Fruit fly (Drosophila melanogaster) whole organism, embryonic: Measurements from ENCODE around the gene Trax.

Experiments
- Bgb ChIP-seq: fragments of 200-800 bp; sonication (Bioruptor generic); IDR thresholded peaks from 2 replicates; pipeline ENCODE4 v1.3.6; 2022; ENCODE audit warnings: missing biosample characterization, missing genetic modification characterization; ENCODE audit not compliant: partially characterized antibody
- CG10321 ChIP-seq: fragments of 200-800 bp; sonication (Bioruptor generic); IDR thresholded peaks from 2 replicates; pipeline ENCODE4 v1.3.6; 2022; ENCODE audit warnings: missing biosample characterization, missing genetic modification characterization
- CG16779 ChIP-seq: fragments of 200-800 bp; sonication (Bioruptor generic); IDR thresholded peaks from 2 replicates; pipeline ENCODE4 v1.3.6; 2022; ENCODE audit warnings: missing biosample characterization, missing genetic modification characterization
- CG17359 ChIP-seq: fragments of 200-800 bp; sonication (Bioruptor generic); optimal IDR thresholded peaks from 3 replicates; lab custom pipeline; 2018; ENCODE audit warnings: missing biosample characterization, mild to moderate bottlenecking, missing genetic modification characterization, moderate library complexity
- CG18011 ChIP-seq: fragments of 200-800 bp; sonication (Bioruptor generic); optimal IDR thresholded peaks from 2 replicates; lab custom pipeline; 2017; ENCODE audit warnings: missing biosample characterization, missing genetic modification characterization, mild to moderate bottlenecking, moderate library complexity, missing genotype
- CG1832 ChIP-seq: fragments of 200-800 bp; sonication (Bioruptor generic); optimal IDR thresholded peaks from 2 replicates; lab custom pipeline; 2017; ENCODE audit warnings: missing biosample characterization, mild to moderate bottlenecking, missing genetic modification characterization, inconsistent platforms
- CG31224 ChIP-seq: fragments of 200-800 bp; sonication (Bioruptor generic); IDR thresholded peaks from 2 replicates; pipeline ENCODE4 v1.3.6; 2022; ENCODE audit warnings: missing biosample characterization, missing genetic modification characterization
- CG34422 ChIP-seq: fragments of 200-800 bp; sonication (Bioruptor generic); IDR thresholded peaks from 3 replicates; pipeline ENCODE4 v1.3.6; 2022; ENCODE audit warnings: missing biosample characterization, missing genetic modification characterization
- CG4360 ChIP-seq: fragments of 200-800 bp; sonication (Bioruptor generic); IDR thresholded peaks from 2 replicates; pipeline ENCODE4 v1.3.6; 2022; ENCODE audit warnings: missing biosample characterization, missing genetic modification characterization
- CG4730 ChIP-seq: fragments of 200-800 bp; sonication (Bioruptor generic); IDR thresholded peaks from 2 replicates; pipeline ENCODE4 v1.3.6; 2022; ENCODE audit warnings: missing biosample characterization, missing genetic modification characterization
- CG5180 ChIP-seq: fragments of 200-800 bp; sonication (Bioruptor generic); optimal IDR thresholded peaks from 3 replicates; lab custom pipeline; 2017; ENCODE audit warnings: missing biosample characterization, missing genetic modification characterization, mild to moderate bottlenecking, moderate library complexity, missing genetic modification reagents
- CG6683 ChIP-seq: fragments of 200-800 bp; sonication (Bioruptor generic); optimal IDR thresholded peaks from 2 replicates; lab custom pipeline; 2017; ENCODE audit warnings: missing biosample characterization, mild to moderate bottlenecking, missing genetic modification characterization, missing genetic modification reagents
- CG6791 ChIP-seq: fragments of 200-800 bp; sonication (Bioruptor generic); IDR thresholded peaks from 3 replicates; pipeline ENCODE4 v1.3.6; 2022; ENCODE audit warnings: missing biosample characterization, missing genetic modification characterization; ENCODE audit not compliant: partially characterized antibody
- CG8478 ChIP-seq: fragments of >200 bp; optimal IDR thresholded peaks from 2 replicates; lab custom pipeline; 2018
- CG9797 ChIP-seq: fragments of 200-800 bp; sonication (Bioruptor generic); optimal IDR thresholded peaks from 3 replicates; lab custom pipeline; 2018; ENCODE audit warnings: missing biosample characterization, mild to moderate bottlenecking, missing genetic modification characterization
- Dref ChIP-seq: fragments of 200-800 bp; sonication (Bioruptor generic); IDR thresholded peaks from 2 replicates; pipeline ENCODE4 v1.3.6; 2022; ENCODE audit warnings: missing biosample characterization, missing genetic modification characterization
- Hmr ChIP-seq: fragments of 200-800 bp; sonication (Bioruptor generic); optimal IDR thresholded peaks from 3 replicates; lab custom pipeline; 2017; ENCODE audit warnings: mild to moderate bottlenecking, missing biosample characterization, missing genetic modification reagents, missing genetic modification characterization
- Lim3 ChIP-seq: fragments of 200-800 bp; sonication (Bioruptor generic); IDR thresholded peaks from 2 replicates; pipeline ENCODE4 v1.3.6; 2022; ENCODE audit warnings: missing biosample characterization, missing genetic modification characterization
- Med ChIP-seq: fragments of 200-800 bp; sonication (Bioruptor generic); peaks from one replicate; lab custom pipeline; 2016; ENCODE audit warnings: missing biosample characterization, missing genetic modification characterization, mild to moderate bottlenecking, inconsistent platforms, moderate library complexity
- Pdp1 ChIP-seq, 2 experiments: fragments of 200-800 bp; sonication (Bioruptor generic); optimal IDR thresholded peaks; 3 replicates each; lab custom pipeline; 2016; ENCODE audit warnings: missing biosample characterization in 2 of 2, missing genetic modification characterization in 2 of 2, mild to moderate bottlenecking in 1 of 2, moderate library complexity in 1 of 2
- TFAM ChIP-seq: fragments of 200-800 bp; sonication (Bioruptor generic); optimal IDR thresholded peaks from 2 replicates; lab custom pipeline; 2017; ENCODE audit warnings: missing biosample characterization, missing genetic modification characterization, inconsistent platforms
- Trl ChIP-seq, 3 experiments: fragments of >200 bp in 2 of 3; fragments of 200-800 bp in 1 of 3; sonication (Bioruptor generic) in 1 of 3; optimal IDR thresholded peaks; 2 replicates in 1 of 3; 3 replicates in 2 of 3; lab custom pipeline; 2016 to 2017; ENCODE audit warnings: missing biosample characterization in 1 of 3, missing genetic modification characterization in 1 of 3
- YL-1 ChIP-seq: fragments of 200-800 bp; sonication (Bioruptor generic); optimal IDR thresholded peaks from 3 replicates; lab custom pipeline; 2017; ENCODE audit warnings: missing biosample characterization, mild to moderate bottlenecking, missing genetic modification characterization
- ac ChIP-seq: fragments of 200-800 bp; sonication (Bioruptor generic); optimal IDR thresholded peaks from 3 replicates; lab custom pipeline; 2017; ENCODE audit warnings: missing biosample characterization, mild to moderate bottlenecking, missing genetic modification characterization
- br ChIP-seq: fragments of >200 bp; optimal IDR thresholded peaks from 2 replicates; lab custom pipeline; 2017
- caup ChIP-seq: fragments of 200-800 bp; sonication (Bioruptor generic); optimal IDR thresholded peaks from 3 replicates; lab custom pipeline; 2017; ENCODE audit warnings: missing biosample characterization, mild to moderate bottlenecking, missing genetic modification characterization, moderate library complexity; ENCODE audit not compliant: severe bottlenecking
- cg ChIP-seq: fragments of 200-800 bp; sonication (Bioruptor generic); optimal IDR thresholded peaks from 3 replicates; lab custom pipeline; 2019; ENCODE audit warnings: missing biosample characterization, mild to moderate bottlenecking, missing genetic modification characterization, moderate library complexity
- chinmo ChIP-seq: fragments of 200-800 bp; sonication (Bioruptor generic); IDR thresholded peaks from 4 replicates; pipeline ENCODE4 v1.3.6; 2022; ENCODE audit warnings: missing biosample characterization, missing genetic modification characterization; ENCODE audit not compliant: partially characterized antibody
- eve ChIP-seq, 2 experiments: fragments of >200 bp; optimal IDR thresholded peaks; 2 replicates each; lab custom pipeline; 2017; ENCODE audit warnings: missing biosample characterization in 2 of 2, missing genetic modification characterization in 2 of 2
- ewg ChIP-seq: fragments of 200-800 bp; sonication (Bioruptor generic); optimal IDR thresholded peaks from 3 replicates; lab custom pipeline; 2017; ENCODE audit warnings: mild to moderate bottlenecking, missing biosample characterization, missing genetic modification reagents, missing genetic modification characterization
- fd3F ChIP-seq: fragments of 200-800 bp; sonication (Bioruptor generic); optimal IDR thresholded peaks from 2 replicates; lab custom pipeline; 2018; ENCODE audit warnings: missing biosample characterization, mild to moderate bottlenecking, missing genetic modification characterization, moderate library complexity
- gce ChIP-seq: fragments of 200-800 bp; sonication (Bioruptor generic); IDR thresholded peaks from 3 replicates; pipeline ENCODE4 v1.3.6; 2022; ENCODE audit warnings: missing biosample characterization, missing genetic modification characterization
- kni ChIP-seq: fragments of 200-800 bp; sonication (Bioruptor generic); optimal IDR thresholded peaks from 3 replicates; lab custom pipeline; 2017; ENCODE audit warnings: mild to moderate bottlenecking, missing biosample characterization, missing genetic modification reagents, missing genetic modification characterization
- nerfin-1 ChIP-seq: fragments of 200-800 bp; sonication (Bioruptor generic); optimal IDR thresholded peaks from 3 replicates; lab custom pipeline; 2019; ENCODE audit warnings: missing biosample characterization, mild to moderate bottlenecking, missing genetic modification characterization, moderate library complexity
- onecut ChIP-seq: fragments of 200-800 bp; sonication (Bioruptor generic); IDR thresholded peaks from 2 replicates; pipeline ENCODE4 v1.3.6; 2022; ENCODE audit warnings: missing biosample characterization, missing genetic modification characterization
- scrt ChIP-seq: fragments of 200-800 bp; sonication (Bioruptor generic); optimal IDR thresholded peaks from 2 replicates; lab custom pipeline; 2018; ENCODE audit warnings: missing biosample characterization, mild to moderate bottlenecking, missing genetic modification characterization, moderate library complexity
- sens ChIP-seq: fragments of 200-800 bp; sonication (Bioruptor generic); peaks from one replicate; lab custom pipeline; 2016; ENCODE audit warnings: missing biosample characterization, missing genetic modification characterization
- seq ChIP-seq: fragments of 200-800 bp; sonication (Bioruptor generic); IDR thresholded peaks from 2 replicates; pipeline ENCODE4 v1.3.6; 2022; ENCODE audit warnings: missing biosample characterization, missing genetic modification characterization
- sna ChIP-seq: fragments of 200-800 bp; sonication (Bioruptor generic); IDR thresholded peaks from 2 replicates; pipeline ENCODE4 v1.3.6; 2022; ENCODE audit warnings: missing biosample characterization, missing genetic modification characterization; ENCODE audit not compliant: partially characterized antibody
- stwl ChIP-seq: fragments of 200-800 bp; sonication (Bioruptor generic); optimal IDR thresholded peaks from 3 replicates; lab custom pipeline; 2018; ENCODE audit warnings: missing biosample characterization, mild to moderate bottlenecking, missing genetic modification characterization, moderate library complexity
- vvl ChIP-seq: fragments of 200-800 bp; sonication (Bioruptor generic); IDR thresholded peaks from 2 replicates; pipeline ENCODE4 v1.3.6; 2022; ENCODE audit warnings: missing biosample characterization, missing genetic modification characterization
- z ChIP-seq: fragments of 200-800 bp; sonication (Bioruptor generic); IDR thresholded peaks from 3 replicates; pipeline ENCODE4 v1.3.6; 2022; ENCODE audit warnings: missing biosample characterization, missing genetic modification characterization
- zen ChIP-seq: fragments of 200-800 bp; sonication (Bioruptor generic); optimal IDR thresholded peaks from 3 replicates; lab custom pipeline; 2018; ENCODE audit warnings: missing biosample characterization, mild to moderate bottlenecking, missing genetic modification characterization, moderate library complexity
- zen2 ChIP-seq: fragments of 200-800 bp; sonication (Bioruptor generic); IDR thresholded peaks from 3 replicates; pipeline ENCODE4 v1.3.6; 2022; ENCODE audit warnings: missing biosample characterization, missing genetic modification characterization; ENCODE audit not compliant: partially characterized antibody

Trax gene

DNA sequence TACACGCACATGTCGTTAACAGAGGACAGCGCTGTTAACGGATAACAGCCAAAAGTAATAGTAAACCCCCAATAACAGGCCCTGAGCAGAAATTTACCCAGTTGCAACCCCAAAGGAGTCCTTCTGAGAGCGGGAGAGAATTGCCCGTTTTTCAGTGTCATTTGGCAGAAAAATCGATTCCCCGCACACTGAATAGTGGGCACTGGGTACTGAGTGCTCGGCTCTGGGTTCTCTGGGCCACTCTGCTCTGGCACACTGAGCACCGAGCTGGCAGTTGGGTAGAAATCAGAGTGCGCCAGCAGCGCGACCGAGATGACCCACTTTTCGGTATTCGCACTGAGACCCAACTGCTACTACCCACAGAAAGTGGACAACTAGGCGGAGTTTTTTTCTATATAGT lies 12.9 kb downstream of the Trax start, which contains the start of gene Rbp:
TSS of gene Rbp (plus strand) at position 239 of the 400 bp plus-strand sequence.
- peak; percentile 66 for TF ChIP-seq sens (GFP tag; lab: Kevin White, UChicago)
- peak; percentile 52 to 72 for TF ChIP-seq Trl (optimal IDR thresholded peaks at IDR 0.05; lab: Kevin White, UChicago)
- TF ChIP-seq Trl (GFP tag; optimal IDR thresholded peaks at IDR 0.05; lab: Kevin White, UChicago), result no peak
- TF ChIP-seq caup (GFP tag; lab: Kevin White, UChicago), result no peak
- 0 out of 3 replicates have a peak, but pooled peaks have one; percentile 17 for TF ChIP-seq CG34422
- TF ChIP-seq YL-1 (GFP tag; lab: Kevin White, UChicago), result peak; percentile 22
- no peak for TF ChIP-seq CG31224 (GFP tag; lab: Robert Waterston, UW)
- peak; percentile 62; the same call in 1 of the 2 replicates for TF ChIP-seq CG16779 (GFP tag; lab: Robert Waterston, UW)
- TF ChIP-seq z (GFP tag; lab: Robert Waterston, UW), result 0 out of 3 replicates have a peak, but pooled peaks have one; percentile 39
- TF ChIP-seq CG6683 (GFP tag; lab: Kevin White, UChicago), result no peak
- TF ChIP-seq cg, result peak; percentile 28
- peak; percentile 59 for TF ChIP-seq seq (GFP tag; lab: Robert Waterston, UW)
- peak; percentile 98 for TF ChIP-seq onecut (GFP tag; lab: Robert Waterston, UW)
- TF ChIP-seq zen2 (GFP tag; lab: Robert Waterston, UW), result 0 out of 3 replicates have a peak, but pooled peaks have one; percentile 41
- no peak for TF ChIP-seq TFAM
- peak; percentile 58 for TF ChIP-seq Med (GFP tag; lab: Kevin White, UChicago)
- TF ChIP-seq ewg (GFP tag; lab: Kevin White, UChicago), result peak; percentile 36

DNA sequence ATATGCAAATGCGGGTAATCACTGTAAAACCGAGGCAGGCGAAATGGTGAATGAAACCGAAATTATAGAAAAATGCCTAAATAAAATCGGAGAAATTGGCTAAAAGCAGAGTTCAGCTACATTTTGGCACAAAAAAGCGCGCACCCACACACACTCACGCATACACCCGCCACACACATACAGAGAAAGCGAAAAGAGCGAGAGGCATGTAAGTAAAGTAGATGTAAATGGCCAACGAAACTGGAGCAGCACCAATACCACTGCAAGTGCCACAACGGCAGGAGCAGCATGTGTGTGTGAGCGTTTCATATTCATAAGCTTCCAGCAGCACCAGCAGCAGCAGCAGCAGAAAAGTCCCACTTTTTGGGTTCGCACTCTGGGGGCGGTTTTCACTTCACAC lies 14.0 kb downstream of the Trax start:
- TF ChIP-seq nerfin-1 (tag; lab: Kevin White, UChicago) (peak; percentile 24), CG18011 (GFP tag; lab: Kevin White, UChicago) (peak; percentile 44), ac (GFP tag; lab: Kevin White, UChicago) (no peak), gce (no peak), cg (peak; percentile 62), Pdp1 (GFP tag; optimal IDR thresholded peaks at IDR 0.05; lab: Kevin White, UChicago) (no peak), CG8478 (lab: Kevin White, UChicago) (peak; percentile 69), Trl (optimal IDR thresholded peaks at IDR 0.05; lab: Kevin White, UChicago) (peak in 1 of 2 experiments; percentile 22), Trl (GFP tag; optimal IDR thresholded peaks at IDR 0.05; lab: Kevin White, UChicago) (no peak), vvl (GFP tag; lab: Robert Waterston, UW) (no peak), br (lab: Kevin White, UChicago) (no peak), fd3F (GFP tag; lab: Kevin White, UChicago) (no peak), Hmr (GFP tag; lab: Kevin White, UChicago) (no peak), sna (no peak), Dref (GFP tag; lab: Robert Waterston, UW) (no peak), eve (GFP tag; optimal IDR thresholded peaks at IDR 0.05; lab: Kevin White, UChicago) (no peak)
- TF ChIP-seq, all 482 proteins: peak for 5

DNA sequence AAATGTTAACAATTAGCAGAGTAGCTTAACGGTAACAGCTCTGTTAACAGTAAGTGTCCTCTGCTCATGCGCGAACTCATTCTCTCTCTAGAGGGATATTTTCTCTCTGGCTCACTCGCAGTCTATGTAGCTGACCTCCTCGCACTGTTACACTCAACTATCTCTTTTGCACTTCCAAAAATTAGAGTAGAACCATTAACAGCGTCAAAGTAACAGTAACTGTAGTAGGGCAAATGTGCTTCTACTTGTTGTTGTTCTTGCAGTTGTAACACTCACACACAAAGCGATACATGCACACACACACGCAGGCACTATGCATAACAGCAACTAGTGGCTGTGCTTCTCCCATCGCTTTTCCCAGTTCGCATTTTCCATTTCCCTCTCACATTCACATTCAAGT lies 17.6 kb downstream of the Trax start:
- peak; percentile 51 for TF ChIP-seq nerfin-1 (tag; lab: Kevin White, UChicago)
- TF ChIP-seq cg, result peak; percentile 64
- TF ChIP-seq CG8478 (lab: Kevin White, UChicago), result peak; percentile 90
- TF ChIP-seq chinmo, result 0 out of 4 replicates have a peak, but pooled peaks have one; percentile 58
- TF ChIP-seq Lim3, result no peak
- TF ChIP-seq Hmr (GFP tag; lab: Kevin White, UChicago), result no peak
- TF ChIP-seq zen (tag; lab: Kevin White, UChicago), result no peak
- peak; percentile 52 for TF ChIP-seq sens (GFP tag; lab: Kevin White, UChicago)
- peak; percentile 46; the same call in 1 of the 3 replicates for TF ChIP-seq CG6791
- peak; percentile 93 for TF ChIP-seq ewg (GFP tag; lab: Kevin White, UChicago)
- TF ChIP-seq scrt, result peak; percentile 96
- peak; percentile 75 for TF ChIP-seq CG4360 (GFP tag; lab: Robert Waterston, UW)
- TF ChIP-seq CG9797, result no peak
- TF ChIP-seq Med (GFP tag; lab: Kevin White, UChicago), result peak; percentile 52
- peak; percentile 50; the same call in 1 of the 3 replicates for TF ChIP-seq z (GFP tag; lab: Robert Waterston, UW)
- TF ChIP-seq Trl (optimal IDR thresholded peaks at IDR 0.05; lab: Kevin White, UChicago), result peak; percentile 65 to 79
- TF ChIP-seq Trl (GFP tag; optimal IDR thresholded peaks at IDR 0.05; lab: Kevin White, UChicago), result no peak
- TF ChIP-seq onecut (GFP tag; lab: Robert Waterston, UW), result peak; percentile 58
- peak; percentile 17 for TF ChIP-seq CG5180 (GFP tag; lab: Kevin White, UChicago)
- peak; percentile 47 for TF ChIP-seq kni
- peak; percentile 69 for TF ChIP-seq CG1832 (GFP tag; lab: Kevin White, UChicago)
- TF ChIP-seq stwl (tag; lab: Kevin White, UChicago), result peak; percentile 48
- no peak for TF ChIP-seq CG4730 (GFP tag; lab: Robert Waterston, UW)
- no peak for TF ChIP-seq CG17359
- TF ChIP-seq CG10321, result peak; percentile 91
- no peak for TF ChIP-seq Bgb (GFP tag; lab: Robert Waterston, UW)
